Fruit fly (Drosophila melanogaster) whole organism, embryonic: ENCODE results near the gene Hr96.

Source experiments
- Adf1 ChIP-seq: fragments of 200-800 bp; sonication (Bioruptor generic); IDR thresholded peaks from 2 replicates; pipeline ENCODE4 v1.3.6; 2022; ENCODE audit warnings: missing biosample characterization, missing genetic modification characterization
- CG2678 ChIP-seq: fragments of 200-800 bp; sonication (Bioruptor generic); optimal IDR thresholded peaks from 3 replicates; lab custom pipeline; 2019; ENCODE audit warnings: missing biosample characterization, mild to moderate bottlenecking, missing genetic modification characterization, moderate library complexity
- CG5245 ChIP-seq: fragments of 200-800 bp; sonication (Bioruptor generic); optimal IDR thresholded peaks from 3 replicates; lab custom pipeline; 2016; ENCODE audit warnings: missing biosample characterization, missing genetic modification characterization
- CG9932 ChIP-seq: fragments of 200-800 bp; sonication (Bioruptor generic); IDR thresholded peaks from 2 replicates; pipeline ENCODE4 v1.3.6; 2022; ENCODE audit warnings: missing biosample characterization, missing genetic modification characterization
- Gug ChIP-seq: fragments of 200-800 bp; sonication (Bioruptor generic); IDR thresholded peaks from 4 replicates; pipeline ENCODE4 v1.3.6; 2022; ENCODE audit warnings: missing biosample characterization, missing genetic modification characterization
- Kr ChIP-seq: fragments of 200-800 bp; sonication (Bioruptor generic); optimal IDR thresholded peaks from 2 replicates; lab custom pipeline; 2017; ENCODE audit warnings: missing biosample characterization, mild to moderate bottlenecking, missing genetic modification characterization
- Sox102F ChIP-seq: fragments of 200-800 bp; sonication (Bioruptor generic); optimal IDR thresholded peaks from 2 replicates; lab custom pipeline; 2018; ENCODE audit warnings: missing biosample characterization, mild to moderate bottlenecking, missing genetic modification characterization, moderate library complexity
- fru ChIP-seq: fragments of >200 bp; optimal IDR thresholded peaks from 2 replicates; lab custom pipeline; 2017
- grn ChIP-seq: fragments of 200-800 bp; sonication (Bioruptor generic); optimal IDR thresholded peaks from 3 replicates; lab custom pipeline; 2017; ENCODE audit warnings: missing biosample characterization, missing genetic modification characterization
- pho ChIP-seq: fragments of 200-800 bp; sonication (Bioruptor generic); optimal IDR thresholded peaks from 2 replicates; lab custom pipeline; 2016; ENCODE audit warnings: missing biosample characterization, missing genetic modification characterization
- slp2 ChIP-seq: fragments of 200-800 bp; sonication (Bioruptor generic); optimal IDR thresholded peaks from 2 replicates; lab custom pipeline; 2016; ENCODE audit warnings: missing biosample characterization, missing genetic modification characterization

DNA sequence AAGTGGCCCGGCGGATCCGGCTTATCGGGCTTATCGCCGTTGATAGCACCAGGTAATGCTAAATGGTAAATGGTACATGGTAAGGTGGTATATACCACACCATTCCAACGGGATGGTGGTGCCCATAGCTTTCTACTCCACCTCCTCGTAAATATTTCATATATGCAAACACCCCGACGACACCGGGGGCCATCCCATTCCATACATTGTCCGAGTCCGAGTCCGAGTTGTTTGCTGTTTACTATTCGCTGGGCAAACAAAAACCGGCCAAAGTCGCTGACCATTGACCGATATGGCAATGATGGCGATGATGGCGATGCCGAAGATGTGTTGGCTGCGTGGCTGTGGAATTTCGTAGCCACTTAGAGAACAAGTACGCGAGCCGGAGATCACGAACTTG, 21.0 kb upstream of the Hr96 start:
- no peak for TF ChIP-seq Adf1
- no peak for TF ChIP-seq grn (GFP tag; lab: Kevin White, UChicago)
- no peak for TF ChIP-seq pho (GFP tag; lab: Kevin White, UChicago)
- TF ChIP-seq CG9932, result no peak
- no peak for TF ChIP-seq slp2
- TF ChIP-seq Gug, result no peak
- TF ChIP-seq CG5245 (GFP tag; lab: Kevin White, UChicago), result no peak
- TF ChIP-seq Sox102F (GFP tag; lab: Kevin White, UChicago), result no peak
- no peak for TF ChIP-seq CG2678 (tag; lab: Kevin White, UChicago)
- no peak for TF ChIP-seq fru (lab: Kevin White, UChicago)
- no peak for TF ChIP-seq Kr (GFP tag; lab: Kevin White, UChicago)
